Worm (Caenorhabditis elegans) whole organism, L4 larva: ENCODE data around the gene gpa-11.

Source experiments
- R02D3.7 ChIP-seq: fragments of 150-350 bp; sonication (generic microtip); optimal IDR thresholded peaks from 3 replicates; lab custom pipeline; 2014; ENCODE audit warnings: missing biosample characterization, missing genetic modification characterization
- ZK546.5 ChIP-seq, 2 experiments: sonication (generic microtip); optimal IDR thresholded peaks; 2 replicates each; lab custom pipeline; 2017; ENCODE audit warnings: missing biosample characterization in 2 of 2, missing genetic modification characterization in 2 of 2
- dve-1 ChIP-seq: sonication (generic microtip); optimal IDR thresholded peaks from 2 replicates; lab custom pipeline; 2017; ENCODE audit warnings: antibody characterized with exemption, mild to moderate bottlenecking, missing genetic modification characterization, missing compliant biosample characterization; ENCODE audit not compliant: insufficient read depth
- hlh-30 ChIP-seq: sonication (generic microtip); optimal IDR thresholded peaks from 2 replicates; lab custom pipeline; 2017; ENCODE audit warnings: antibody characterized with exemption, mild to moderate bottlenecking, missing genetic modification characterization, missing compliant biosample characterization; ENCODE audit not compliant: insufficient read depth
- jun-1 ChIP-seq: fragments of 150-350 bp; optimal IDR thresholded peaks from 2 replicates; lab custom pipeline; 2014; ENCODE audit warnings: missing biosample characterization, missing genetic modification reagents, missing genetic modification characterization
- lir-3 ChIP-seq: sonication (generic microtip); optimal IDR thresholded peaks from 2 replicates; lab custom pipeline; 2016; ENCODE audit warnings: mild to moderate bottlenecking, missing genetic modification characterization, missing compliant biosample characterization
- mdl-1 ChIP-seq, 2 experiments: fragments of 150-350 bp in 1 of 2; sonication (generic microtip) in 1 of 2; optimal IDR thresholded peaks; 2 replicates each; lab custom pipeline; 2014 to 2017; ENCODE audit warnings: missing biosample characterization in 2 of 2, missing genetic modification characterization in 2 of 2
- nhr-28 ChIP-seq: fragments of 150-350 bp; optimal IDR thresholded peaks from 2 replicates; lab custom pipeline; 2014; ENCODE audit warnings: missing biosample characterization, missing genetic modification characterization
- nhr-6 ChIP-seq: fragments of 150-350 bp; optimal IDR thresholded peaks from 2 replicates; lab custom pipeline; 2014; ENCODE audit warnings: missing biosample characterization, missing genetic modification characterization
- pha-4 ChIP-seq, 2 experiments: fragments of 150-350 bp in 1 of 2; fragments of 200-800 bp in 1 of 2; sonication (Bioruptor generic) in 1 of 2; IDR thresholded peaks in 1 of 2; optimal IDR thresholded peaks in 1 of 2; 2 replicates each; pipeline versions ENCODE4 v1.3.6 to Lab custom; 2014 to 2022; ENCODE audit warnings: missing genetic modification characterization in 2 of 2, missing genetic modification reagents in 2 of 2, missing biosample characterization in 1 of 2, missing compliant biosample characterization in 1 of 2
- unc-62 ChIP-seq, 3 experiments: fragments of 150-350 bp in 1 of 3; sonication (generic microtip); optimal IDR thresholded peaks in 2 of 3; peaks in 1 of 3; 1 replicate in 1 of 3; 2 replicates in 2 of 3; lab custom pipeline; 2014 to 2017; ENCODE audit warnings: missing biosample characterization in 3 of 3, missing genetic modification characterization in 3 of 3, missing genetic modification reagents in 3 of 3, missing genotype in 1 of 3
- zip-11 ChIP-seq: fragments of 200-800 bp; sonication (Bioruptor generic); IDR thresholded peaks from 2 replicates; pipeline ENCODE4 v1.3.6; 2022; ENCODE audit warnings: missing genetic modification characterization, missing compliant biosample characterization

- TF ChIP-seq jun-1 (no peak), nhr-6 (tag; lab: Kevin White, UChicago) (no peak), nhr-28 (tag; lab: Kevin White, UChicago) (no peak), lir-3 (no peak), pha-4 (GFP tag; IDR thresholded peaks at IDR 0.05; lab: Robert Waterston, UW) (no peak), pha-4 (tag; optimal IDR thresholded peaks at IDR 0.05; lab: Kevin White, UChicago) (no peak), hlh-30 (no peak), zip-11 (no peak), ZK546.5 (tag; optimal IDR thresholded peaks at IDR 0.05; lab: Kevin White, UChicago) (no peak), mdl-1 (tag; optimal IDR thresholded peaks at IDR 0.05; lab: Kevin White, UChicago) (no peak), unc-62 (GFP tag; optimal IDR thresholded peaks at IDR 0.05 in 1 of 2; lab: Kevin White, UChicago) (no peak), unc-62 (tag; optimal IDR thresholded peaks at IDR 0.05; lab: Kevin White, UChicago) (no peak), dve-1 (no peak), R02D3.7 (tag; lab: Kevin White, UChicago) (no peak)
Measured at ce11 chrII:4291799-4292198, 44.8 kb downstream of the gpa-11 start.
